Worm (Caenorhabditis elegans): ENCODE measurements around the gene B0334.10.

The B0334.10 gene

DNA sequence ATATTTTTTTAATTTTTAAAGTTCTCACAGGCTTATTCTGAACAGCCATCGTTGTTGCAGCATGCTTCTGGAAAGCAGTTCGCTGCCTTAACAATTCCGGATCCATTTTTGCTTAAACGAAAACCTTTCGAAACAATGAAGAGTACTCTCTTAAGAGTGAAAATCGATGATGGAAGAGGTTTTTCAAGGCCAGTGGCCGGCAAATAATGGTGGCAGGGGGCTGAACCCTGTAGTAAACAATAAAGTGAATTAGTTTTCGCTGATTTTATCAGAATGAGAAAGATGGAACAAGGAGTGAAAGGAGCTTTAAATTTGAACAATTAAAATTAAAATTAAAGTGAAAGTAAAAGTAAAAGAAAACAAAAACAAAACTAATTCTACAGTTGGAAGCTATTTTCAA is 24.1 kb downstream of the B0334.10 start, which contains the start of gene gtf-2E2:
Gene gtf-2E2, minus strand, starts transcription at position 111 of the 400 bp plus-strand sequence.
- no peak for TF ChIP-seq nfyb-1 (GFP tag; IDR thresholded peaks at IDR 0.05)
- TF ChIP-seq tbp1 (GFP tag; optimal IDR thresholded peaks at IDR 0.05), result peak; percentile 5
- no peak for TF ChIP-seq cebp-1 (GFP tag; IDR thresholded peaks at IDR 0.05)
- peak; percentile 18 for TF ChIP-seq cebp-1 (tag; optimal IDR thresholded peaks at IDR 0.05)
- 0 out of 2 replicates have a peak, but pooled peaks have one; percentile 43 for TF ChIP-seq Y53G8AR.9 (GFP tag; conservative IDR thresholded peaks at IDR 0.05)
- TF ChIP-seq nfya-2 (GFP tag; IDR thresholded peaks at IDR 0.05), result no peak
- no peak for TF ChIP-seq nhr-80 (tag; optimal IDR thresholded peaks at IDR 0.05)
- TF ChIP-seq lin-54 (GFP tag; optimal IDR thresholded peaks at IDR 0.05), result no peak
- TF ChIP-seq madf-8 (GFP tag; conservative IDR thresholded peaks at IDR 0.05), result no peak
- no peak for TF ChIP-seq bed-1 (GFP tag; IDR thresholded peaks at IDR 0.05)
- no peak for TF ChIP-seq F52B5.7 (tag; optimal IDR thresholded peaks at IDR 0.05)
- TF ChIP-seq rpc-1 (optimal IDR thresholded peaks at IDR 0.05), result no peak
- no peak for TF ChIP-seq rpc-1 (tag; optimal IDR thresholded peaks at IDR 0.05)
- no peak for TF ChIP-seq let-607 (tag; optimal IDR thresholded peaks at IDR 0.05)
- TF ChIP-seq snpc-3.4 (tag; optimal IDR thresholded peaks at IDR 0.05), result peak; percentile 14
- TF ChIP-seq C17E4.6 (GFP tag; IDR thresholded peaks at IDR 0.05), result no peak
- no peak for TF ChIP-seq hmg-20 (GFP tag; IDR thresholded peaks at IDR 0.05)
- TF ChIP-seq akir-1 (GFP tag; optimal IDR thresholded peaks at IDR 0.05), result no peak
- 0 out of 2 replicates have a peak, but pooled peaks have one; percentile 5 for TF ChIP-seq hsf-1 (GFP tag; IDR thresholded peaks at IDR 0.05)

DNA sequence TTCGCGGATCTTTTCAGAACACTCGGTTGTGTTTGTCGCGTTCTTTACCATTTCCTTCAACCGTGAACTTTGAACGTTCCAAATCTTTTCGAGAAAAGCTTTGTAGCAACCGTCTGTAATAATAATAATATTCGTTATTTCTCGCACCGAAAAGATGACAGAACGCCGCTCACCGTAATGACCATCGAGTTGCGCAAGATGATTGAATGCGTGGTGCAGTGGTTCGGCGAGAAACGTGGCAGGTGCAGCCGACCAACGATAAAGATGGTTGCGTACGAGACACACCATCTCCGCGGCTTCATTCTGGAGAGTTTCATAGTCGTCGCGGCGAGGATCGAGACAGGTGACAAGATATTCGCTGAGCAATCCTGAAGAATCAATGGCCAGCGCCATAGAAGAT is 24.7 kb downstream of the B0334.10 start:
- peak; percentile 30; the same call in 1 of the 2 replicates for TF ChIP-seq zfh-2 (GFP tag; conservative IDR thresholded peaks at IDR 0.05)
- TF ChIP-seq F33H1.4 (GFP tag; IDR thresholded peaks at IDR 0.05), result no peak

ce11 chrII:11544714-11545113 is 26.4 kb downstream of the B0334.10 start, which contains the start of gene F54D5.9:
F54D5.9 (minus strand) TSS chrII:11544828.
- TF ChIP-seq lin-35 (GFP tag; optimal IDR thresholded peaks at IDR 0.05) (no peak), hmg-1.2 (GFP tag; IDR thresholded peaks at IDR 0.05) (peak; percentile 16; the same call in 1 of the 2 replicates), F57C9.4 (tag; optimal IDR thresholded peaks at IDR 0.05) (no peak), hrde-1 (tag; optimal IDR thresholded peaks at IDR 0.05; ENCODE audit: borderline replicate concordance) (no peak), dpl-1 (GFP tag; optimal IDR thresholded peaks at IDR 0.05) (peak; percentile 36), efl-1 (GFP tag; optimal IDR thresholded peaks at IDR 0.05) (peak; percentile 71), nhr-179 (tag; optimal IDR thresholded peaks at IDR 0.05) (no peak), K12H6.12 (tag; optimal IDR thresholded peaks at IDR 0.05) (no peak), madf-8 (GFP tag; conservative IDR thresholded peaks at IDR 0.05) (peak; percentile 80), snpc-3.4 (tag; optimal IDR thresholded peaks at IDR 0.05) (peak; percentile 36), ceh-91 (GFP tag; IDR thresholded peaks at IDR 0.05) (peak; percentile 61; the same call in 1 of the 2 replicates), xnd-1 (tag; optimal IDR thresholded peaks at IDR 0.05) (peak; percentile 55), D2030.7 (GFP tag; IDR thresholded peaks at IDR 0.05) (peak; percentile 56), hsf-1 (GFP tag; IDR thresholded peaks at IDR 0.05) (peak; percentile 72), madf-6 (GFP tag; IDR thresholded peaks at IDR 0.05) (peak; percentile 85), Y53F4B.3 (GFP tag; IDR thresholded peaks at IDR 0.05) (no peak), rpc-1 (optimal IDR thresholded peaks at IDR 0.05) (no peak), rpc-1 (tag; optimal IDR thresholded peaks at IDR 0.05) (no peak), ceh-100 (GFP tag; IDR thresholded peaks at IDR 0.05) (no peak), mcd-1 (GFP tag; IDR thresholded peaks at IDR 0.05) (0 out of 2 replicates have a peak, but pooled peaks have one; percentile 6), lsl-1 (GFP tag; optimal IDR thresholded peaks at IDR 0.05) (peak; percentile 87), zfh-2 (GFP tag; conservative IDR thresholded peaks at IDR 0.05) (no peak), sptf-2 (GFP tag; optimal IDR thresholded peaks at IDR 0.05) (no peak), F33H1.4 (GFP tag; IDR thresholded peaks at IDR 0.05) (peak; percentile 83), F49E8.2 (tag; optimal IDR thresholded peaks at IDR 0.05; ENCODE audit: insufficient read depth) (peak; percentile 5)
